Worm (Caenorhabditis elegans) whole organism, late embryonic: Measurements from ENCODE around the gene nep-21.

ENCODE experiments used
- ceh-14 ChIP-seq: sonication (generic microtip); optimal IDR thresholded peaks from 2 replicates; lab custom pipeline; 2016; ENCODE audit warnings: missing genotype, missing genetic modification characterization, missing compliant biosample characterization
- ceh-22 ChIP-seq: sonication (generic microtip); optimal IDR thresholded peaks from 2 replicates; lab custom pipeline; 2017; ENCODE audit warnings: missing biosample characterization, missing genetic modification characterization
- ceh-34 ChIP-seq: sonication (generic microtip); optimal IDR thresholded peaks from 2 replicates; lab custom pipeline; 2016; ENCODE audit warnings: mild to moderate bottlenecking, missing genetic modification characterization, missing compliant biosample characterization
- pha-4 ChIP-seq: fragments of 150-350 bp; optimal IDR thresholded peaks from 2 replicates; lab custom pipeline; 2018; ENCODE audit warnings: missing biosample characterization, missing genetic modification reagents, missing genetic modification characterization
- sox-4 ChIP-seq: sonication (generic microtip); optimal IDR thresholded peaks from 2 replicates; lab custom pipeline; 2017; ENCODE audit warnings: mild to moderate bottlenecking, missing genetic modification characterization, inconsistent platforms, missing compliant biosample characterization
- tbx-2 ChIP-seq: sonication (generic microtip); optimal IDR thresholded peaks from 2 replicates; lab custom pipeline; 2016; ENCODE audit warnings: missing genetic modification characterization, missing compliant biosample characterization

ce11 chrV:14200086-14200485, 26.2 kb downstream of the nep-21 start:
- no peak for TF ChIP-seq ceh-14 (tag; lab: Kevin White, UChicago)
- TF ChIP-seq sox-4 (tag; lab: Kevin White, UChicago) = no peak
- TF ChIP-seq pha-4 (tag; lab: Kevin White, UChicago) = no peak
- no peak for TF ChIP-seq ceh-22 (tag; lab: Kevin White, UChicago)
- no peak for TF ChIP-seq ceh-34 (tag; lab: Kevin White, UChicago)
- TF ChIP-seq tbx-2 (tag; lab: Kevin White, UChicago) = peak; percentile 45
